Worm (Caenorhabditis elegans): ENCODE data around the gene T01C3.11.

DNA sequence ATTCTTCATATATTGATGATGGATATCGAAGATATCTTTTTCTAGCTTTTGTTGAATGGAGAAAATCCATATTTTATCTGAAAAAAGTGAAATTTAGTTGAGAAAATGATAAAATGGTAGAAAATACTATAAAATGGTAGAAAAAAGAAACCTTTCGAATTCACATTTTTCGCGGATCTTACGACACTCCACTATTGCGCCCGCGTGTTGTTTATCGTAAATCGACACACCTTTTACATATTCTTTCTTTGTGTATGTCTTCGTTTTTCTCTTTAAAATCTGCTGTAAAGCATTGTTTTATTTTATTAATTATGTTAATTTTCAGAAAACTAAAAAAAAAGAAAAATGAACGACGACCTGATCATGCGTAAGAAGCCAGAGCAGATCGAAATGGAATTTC is 8.5 kb upstream of the T01C3.11 start, which contains the start of the genes cdt-2 and T01C3.2:
- TF ChIP-seq nhr-232 (tag; optimal IDR thresholded peaks at IDR 0.05) (no peak), nhr-11 (tag; optimal IDR thresholded peaks at IDR 0.05) (no peak), sox-4 (tag; optimal IDR thresholded peaks at IDR 0.05) (no peak), ama-1 (optimal IDR thresholded peaks at IDR 0.05) (no peak), tbx-7 (tag; optimal IDR thresholded peaks at IDR 0.05) (no peak), ztf-16 (tag; optimal IDR thresholded peaks at IDR 0.05) (no peak), fkh-10 (GFP tag; optimal IDR thresholded peaks at IDR 0.05) (no peak), elt-2 (tag; optimal IDR thresholded peaks at IDR 0.05) (no peak), ceh-22 (tag; optimal IDR thresholded peaks at IDR 0.05) (no peak), npax-4 (tag; optimal IDR thresholded peaks at IDR 0.05) (no peak), tbx-2 (tag; optimal IDR thresholded peaks at IDR 0.05) (no peak)

Measured in whole organism, late embryonic.